Worm (Caenorhabditis elegans) whole organism, dauer: ENCODE measurements around the gene clp-6.

ENCODE experiments used
- unc-62 ChIP-seq: sonication (generic microtip); optimal IDR thresholded peaks from 2 replicates; lab custom pipeline; 2017; ENCODE audit warnings: missing biosample characterization, missing genetic modification reagents, missing genetic modification characterization

Gene clp-6

DNA sequence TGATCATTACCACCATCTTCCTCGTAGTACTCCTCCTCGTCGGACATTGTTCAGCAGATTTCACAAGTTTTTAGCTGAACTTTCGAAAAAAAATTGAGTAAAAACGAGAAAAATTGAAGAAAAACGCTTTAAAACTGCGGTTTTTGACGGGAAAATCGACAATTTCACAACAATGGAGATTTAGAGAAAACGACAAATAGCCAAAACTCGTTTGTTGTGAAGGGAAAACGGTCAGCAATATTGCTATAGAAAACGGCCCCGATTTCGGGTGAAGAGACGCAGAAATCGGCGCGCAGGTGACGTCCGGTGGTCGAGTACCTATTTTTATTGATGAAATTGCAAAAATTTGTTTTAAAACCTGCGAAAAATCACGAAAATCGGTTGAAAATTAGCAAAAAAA is 11.1 kb upstream of the clp-6 start, which contains the start of gene clp-7:
TSS of gene clp-7 (minus strand) at position 47 of the 400 bp plus-strand sequence.
- TF ChIP-seq unc-62: no peak

DNA sequence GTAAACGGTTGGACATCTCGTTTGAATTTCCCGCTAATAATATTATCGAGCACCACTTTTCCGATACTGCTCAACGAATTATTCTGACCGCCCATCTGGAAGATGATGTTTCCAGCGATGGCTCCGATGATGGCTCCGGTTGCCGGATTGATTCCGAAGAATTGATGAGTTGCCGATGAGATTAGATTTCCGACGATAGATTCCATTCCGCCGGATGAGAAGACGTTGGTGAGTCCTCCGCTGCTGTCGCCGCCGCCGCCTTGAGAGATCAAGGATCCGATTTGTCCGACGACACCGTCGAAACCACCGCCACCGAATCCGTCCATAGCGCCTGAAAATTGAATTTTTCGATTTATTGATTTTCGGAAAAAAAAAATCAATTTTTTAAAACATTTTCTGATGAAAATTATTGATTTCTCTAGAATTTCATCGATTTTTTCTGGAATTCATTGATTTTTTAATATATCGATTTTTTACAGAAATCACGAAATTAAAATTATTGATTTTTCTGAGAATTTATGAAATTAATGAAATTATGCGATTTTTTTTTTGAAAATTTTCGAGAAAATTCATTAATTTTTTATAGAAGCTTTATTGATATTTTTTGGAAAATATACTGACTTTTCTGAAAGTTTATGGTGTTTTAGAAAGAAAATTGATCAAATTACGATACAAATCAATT is 9.3 kb upstream of the clp-6 start:
- TF ChIP-seq unc-62: no peak

- no peak for TF ChIP-seq unc-62
Observed at ce11 chrIV:1443514-1443913, 8.7 kb upstream of the clp-6 start.

ce11 chrIV:1437625-1438024 is 2.8 kb upstream of the clp-6 start:
- no peak for TF ChIP-seq unc-62

DNA sequence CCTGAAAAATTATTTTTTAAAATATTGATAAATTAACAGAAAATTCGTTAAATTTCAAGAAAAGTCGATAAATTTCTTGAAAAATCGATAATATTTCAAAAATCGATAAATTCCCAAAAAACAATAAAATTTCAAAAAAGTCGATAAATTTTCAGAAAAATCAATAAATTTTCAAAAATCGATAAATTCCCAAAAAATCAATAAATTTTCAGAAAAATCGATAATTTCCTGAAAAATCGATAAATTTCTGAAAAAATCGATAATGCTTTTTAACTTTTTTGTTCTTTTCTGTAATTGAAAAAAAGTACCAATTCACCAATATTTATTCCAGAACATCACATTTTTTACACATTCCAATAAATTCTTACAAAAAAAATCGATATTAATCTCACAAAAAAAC is 320 bp upstream of the clp-6 start:
- TF ChIP-seq unc-62: no peak

DNA sequence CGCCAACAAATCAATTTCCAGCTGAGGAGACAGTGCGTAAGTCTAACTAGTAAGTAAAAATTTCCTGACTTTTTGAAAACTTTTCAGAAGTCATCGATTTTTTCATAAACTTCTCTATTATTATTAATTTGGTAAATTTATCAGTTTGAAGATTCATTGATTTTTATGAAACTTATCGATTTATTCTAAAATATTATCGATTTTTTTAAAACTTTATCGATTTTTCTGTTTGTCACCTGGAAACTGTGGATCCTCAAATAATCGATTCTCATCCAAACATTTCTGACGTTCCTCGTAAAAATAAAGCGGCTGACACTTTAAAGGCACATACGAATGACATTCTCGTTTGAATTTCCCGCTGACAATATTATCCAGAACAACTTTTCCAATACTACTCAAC is 861 bp downstream of the clp-6 start:
- no peak for TF ChIP-seq unc-62

DNA sequence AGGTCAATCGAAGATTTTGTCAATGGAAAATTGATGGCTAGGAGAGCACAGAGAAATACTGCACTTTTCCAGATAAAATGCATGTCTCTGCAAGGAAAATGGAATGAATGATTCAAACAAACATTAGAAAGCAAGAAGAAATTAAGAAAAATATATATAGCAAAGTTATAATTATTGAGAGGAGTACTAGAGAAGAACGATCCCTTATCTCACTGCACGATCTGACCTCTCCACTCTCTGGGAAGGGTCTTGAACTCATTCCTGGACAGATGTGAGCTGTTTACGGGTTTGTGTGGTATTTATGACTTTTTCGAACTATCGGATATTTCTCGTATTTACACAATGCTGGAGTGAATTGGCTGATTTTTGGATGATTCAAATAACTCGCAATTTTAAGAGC is 4.6 kb downstream of the clp-6 start, which contains the start of gene Y77E11A.23:
TSS of gene Y77E11A.23 (minus strand) at position 107 of the 400 bp plus-strand sequence.
- no peak for TF ChIP-seq unc-62

DNA sequence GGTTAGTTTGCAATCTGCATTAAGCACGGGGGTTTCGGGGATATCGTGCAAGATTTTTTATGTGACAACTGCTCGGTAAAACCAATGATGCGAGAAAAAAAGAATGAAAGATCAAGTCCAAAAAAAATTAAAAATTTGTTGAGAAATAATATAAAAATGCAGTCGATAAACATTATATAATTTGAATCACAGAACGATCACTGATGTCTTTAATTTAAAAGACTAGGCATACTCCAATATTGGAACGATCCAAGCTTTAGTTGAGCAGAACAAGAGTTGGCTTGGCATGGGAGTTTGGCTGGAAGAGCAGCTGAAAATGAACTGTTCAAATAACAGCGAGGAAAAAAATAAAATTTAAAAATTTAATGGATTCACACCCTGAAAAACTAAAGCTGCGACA is 7.6 kb downstream of the clp-6 start, which contains the start of gene clec-171:
TSS of gene clec-171 (minus strand) at position 101 of the 400 bp plus-strand sequence.
- no peak for TF ChIP-seq unc-62

DNA sequence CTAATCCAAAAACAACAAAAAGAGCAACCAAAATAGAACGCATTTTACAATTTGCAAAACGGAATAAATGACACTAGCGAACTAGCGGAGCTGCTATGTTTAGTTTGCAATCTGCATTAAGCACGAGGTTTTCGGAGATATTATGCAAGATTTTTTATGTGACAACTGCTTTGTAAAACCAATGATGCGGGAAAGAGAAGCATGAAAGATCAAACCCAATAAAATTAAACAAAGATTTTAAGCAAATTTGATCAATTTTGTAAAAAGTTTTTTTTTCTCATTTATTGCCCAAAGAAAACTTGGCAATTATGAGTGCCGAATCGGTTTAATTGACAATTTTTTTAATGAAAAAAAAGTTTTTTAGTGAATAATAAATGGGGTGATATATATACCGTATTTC is 9.9 kb downstream of the clp-6 start, which contains the start of gene Y77E11A.8:
TSS of gene Y77E11A.8 (minus strand) at position 101 of the 400 bp plus-strand sequence.
- no peak for TF ChIP-seq unc-62

- TF ChIP-seq unc-62: no peak
Observed at ce11 chrIV:1420603-1421002, 14.2 kb downstream of the clp-6 start, which contains the start of gene jtr-1. jtr-1 (plus strand) TSS chrIV:1420929.

DNA sequence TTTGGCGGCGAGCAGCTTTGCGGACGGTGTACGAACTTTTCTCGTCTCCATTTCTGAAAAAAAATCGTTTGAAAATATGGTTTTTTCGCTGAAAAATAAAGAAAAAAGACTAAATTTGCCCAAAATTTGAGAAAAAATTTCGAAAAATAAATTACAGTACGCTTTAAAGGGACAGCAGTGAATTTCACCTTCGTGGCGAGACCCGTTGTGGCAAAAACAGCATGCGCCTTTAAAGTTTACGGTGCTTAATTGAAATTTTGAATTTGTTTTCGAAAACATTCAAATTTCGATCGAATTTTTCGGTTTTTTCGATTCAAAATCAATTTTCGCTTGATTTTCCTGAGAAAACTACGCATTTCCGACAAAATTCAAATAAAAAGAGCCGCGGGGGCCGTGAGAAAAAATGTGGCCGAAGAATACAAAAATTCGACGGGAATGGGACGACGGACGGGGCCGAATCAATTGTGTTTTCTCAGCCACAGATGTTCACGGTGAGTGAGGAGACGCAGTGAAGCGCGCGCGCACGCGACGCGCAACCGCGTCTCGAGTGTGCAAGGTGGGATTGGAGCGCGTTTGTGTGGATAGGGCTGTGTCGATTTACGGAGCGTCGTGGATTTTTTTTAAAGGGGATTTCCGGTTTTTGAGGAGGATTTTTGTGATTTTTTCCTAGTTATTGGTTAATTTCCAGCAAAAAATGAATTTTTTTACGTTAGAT is 14.9 kb downstream of the clp-6 start, which contains the start of gene Y77E11A.7:
TSS of gene Y77E11A.7 (minus strand) at position 55 of the 715 bp plus-strand sequence.
- TF ChIP-seq unc-62: no peak

ce11 chrIV:1409941-1410340 is 24.9 kb downstream of the clp-6 start, which contains the start of gene rpc-11:
rpc-11 (minus strand) TSS chrIV:1410041.
- no peak for TF ChIP-seq unc-62

- TF ChIP-seq unc-62: no peak
Observed at ce11 chrIV:1408718-1409117, 26.1 kb downstream of the clp-6 start.

DNA sequence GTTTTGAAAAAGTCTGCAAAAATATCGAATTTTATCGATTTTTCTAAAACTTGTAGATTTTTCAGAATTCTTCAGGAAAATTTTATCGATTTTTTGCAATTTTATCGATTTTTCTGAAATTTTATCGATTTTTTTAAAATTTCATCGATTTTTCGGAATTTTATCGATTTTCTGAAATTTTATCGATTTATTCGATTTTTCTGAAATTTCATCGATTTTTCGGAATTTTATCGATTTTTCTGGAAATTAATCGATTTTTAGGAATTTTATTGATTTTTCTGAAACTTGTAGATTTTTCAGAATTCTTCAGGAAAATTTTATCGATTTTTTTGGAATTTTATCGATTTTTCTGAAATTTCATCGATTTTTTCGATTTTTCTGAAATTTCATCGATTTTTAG is 26.7 kb downstream of the clp-6 start:
- no peak for TF ChIP-seq unc-62

- no peak for TF ChIP-seq unc-62
Observed at ce11 chrIV:1407507-1407906, 27.3 kb downstream of the clp-6 start.

ce11 chrIV:1407049-1407448 is 27.8 kb downstream of the clp-6 start:
- TF ChIP-seq unc-62: no peak

- TF ChIP-seq unc-62: no peak
Observed at ce11 chrIV:1406267-1406666, 28.6 kb downstream of the clp-6 start, which contains the start of gene spp-31. spp-31 (plus strand) TSS chrIV:1406567.

DNA sequence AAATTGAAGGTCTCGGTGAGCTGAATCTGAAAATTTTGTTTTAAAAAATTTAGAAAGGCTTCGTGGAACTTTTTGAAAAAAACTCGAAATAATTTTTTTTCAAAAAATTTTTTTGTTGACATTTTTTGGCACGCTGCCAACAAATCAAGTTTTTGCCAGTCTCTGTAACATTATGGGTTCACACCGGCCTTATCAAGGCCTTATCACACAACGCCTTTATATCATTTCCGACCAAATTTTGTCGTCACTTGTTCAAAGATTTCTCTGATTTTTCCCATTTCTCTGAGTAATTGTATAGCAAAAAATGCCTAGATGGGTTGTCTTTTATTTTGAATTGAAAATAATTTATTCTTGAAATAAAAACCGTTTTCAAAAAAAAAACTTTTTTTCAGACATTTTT is 29.1 kb downstream of the clp-6 start:
- TF ChIP-seq unc-62: no peak
